Fruit fly (Drosophila melanogaster): Measurements from ENCODE around the gene snRNP-U1-70K.

Gene snRNP-U1-70K

dm6 chr2L:6921360-6922090, 50.0 kb downstream of the snRNP-U1-70K start (continued):
- no peak for TF ChIP-seq CG12155 (GFP tag; optimal IDR thresholded peaks at IDR 0.05)
- no peak for TF ChIP-seq CG14667 (GFP tag; IDR thresholded peaks at IDR 0.05)
- no peak for TF ChIP-seq Asciz (GFP tag; optimal IDR thresholded peaks at IDR 0.05)
- no peak for TF ChIP-seq Fer2 (tag; optimal IDR thresholded peaks at IDR 0.05)
- TF ChIP-seq D19B (GFP tag; optimal IDR thresholded peaks at IDR 0.05), result peak; percentile 51
- TF ChIP-seq HmgZ (tag; optimal IDR thresholded peaks at IDR 0.05), result no peak
- no peak for TF ChIP-seq dpn (GFP tag; optimal IDR thresholded peaks at IDR 0.05)
- no peak for TF ChIP-seq slp2 (GFP tag; optimal IDR thresholded peaks at IDR 0.05)
- TF ChIP-seq CG8290 (GFP tag; optimal IDR thresholded peaks at IDR 0.05), result no peak
- peak in 1 of 2 experiments; percentile 18 for TF ChIP-seq CG8290 (tag; optimal IDR thresholded peaks at IDR 0.05)
- no peak for TF ChIP-seq fu2 (GFP tag; optimal IDR thresholded peaks at IDR 0.05)
- TF ChIP-seq sna (GFP tag; IDR thresholded peaks at IDR 0.05; ENCODE audit: partially characterized antibody), result no peak
- no peak for TF ChIP-seq CG9876 (GFP tag; optimal IDR thresholded peaks at IDR 0.05)
- TF ChIP-seq CG7786 (GFP tag; optimal IDR thresholded peaks at IDR 0.05), result no peak
- TF ChIP-seq CG11696 (GFP tag; IDR thresholded peaks at IDR 0.05), result no peak
- TF ChIP-seq Pdp1 (GFP tag; optimal IDR thresholded peaks at IDR 0.05), result peak in 1 of 2 experiments; percentile 3
- no peak for TF ChIP-seq peb (GFP tag; IDR thresholded peaks at IDR 0.05)
- no peak for TF ChIP-seq en (GFP tag; optimal IDR thresholded peaks at IDR 0.05)
- no peak for TF ChIP-seq CG6654 (GFP tag; optimal IDR thresholded peaks at IDR 0.05)
- TF ChIP-seq kay (GFP tag; optimal IDR thresholded peaks at IDR 0.05), result peak; percentile 11
- TF ChIP-seq CG4707 (GFP tag; optimal IDR thresholded peaks at IDR 0.05), result no peak
- no peak for TF ChIP-seq TFAM (GFP tag; optimal IDR thresholded peaks at IDR 0.05)
- no peak for TF ChIP-seq CG9797 (GFP tag; optimal IDR thresholded peaks at IDR 0.05)
- no peak for TF ChIP-seq pb (GFP tag; optimal IDR thresholded peaks at IDR 0.05)
- no peak for TF ChIP-seq maf-S (GFP tag; optimal IDR thresholded peaks at IDR 0.05)
- no peak for TF ChIP-seq CG12299 (tag; optimal IDR thresholded peaks at IDR 0.05)
- no peak for TF ChIP-seq corto (GFP tag; optimal IDR thresholded peaks at IDR 0.05)
- no peak for TF ChIP-seq ATbp (GFP tag; optimal IDR thresholded peaks at IDR 0.05)
- TF ChIP-seq dmrt99B (tag; optimal IDR thresholded peaks at IDR 0.05), result no peak
- TF ChIP-seq CG13624 (GFP tag; optimal IDR thresholded peaks at IDR 0.05), result no peak
- peak; percentile 57 for TF ChIP-seq CG15479 (GFP tag; optimal IDR thresholded peaks at IDR 0.05)
- TF ChIP-seq CG14860 (GFP tag; IDR thresholded peaks at IDR 0.05; ENCODE audit: partially characterized antibody), result no peak
- peak; percentile 22 for TF ChIP-seq CG17186 (GFP tag; optimal IDR thresholded peaks at IDR 0.05)
- TF ChIP-seq gro (GFP tag; optimal IDR thresholded peaks at IDR 0.05), result peak; percentile 34
- TF ChIP-seq CG12942 (GFP tag; optimal IDR thresholded peaks at IDR 0.05), result no peak
- TF ChIP-seq CG9727 (GFP tag; optimal IDR thresholded peaks at IDR 0.05), result no peak
- peak; percentile 22 for TF ChIP-seq Dp (GFP tag; optimal IDR thresholded peaks at IDR 0.05)
- no peak for TF ChIP-seq Hr3 (GFP tag; optimal IDR thresholded peaks at IDR 0.05)
- no peak for TF ChIP-seq CG6791 (GFP tag; IDR thresholded peaks at IDR 0.05; ENCODE audit: partially characterized antibody)
- no peak for TF ChIP-seq CG43689 (GFP tag; IDR thresholded peaks at IDR 0.05)
- no peak for TF ChIP-seq CG4328 (GFP tag; optimal IDR thresholded peaks at IDR 0.05)
- TF ChIP-seq ranshi (GFP tag; IDR thresholded peaks at IDR 0.05), result no peak
- TF ChIP-seq lbe (GFP tag; optimal IDR thresholded peaks at IDR 0.05), result no peak
- no peak for TF ChIP-seq bcd (GFP tag; optimal IDR thresholded peaks at IDR 0.05)
- peak; percentile 71 for TF ChIP-seq phol (tag; optimal IDR thresholded peaks at IDR 0.05)
- TF ChIP-seq ara (GFP tag; IDR thresholded peaks at IDR 0.05), result no peak
- no peak for TF ChIP-seq odd (GFP tag; optimal IDR thresholded peaks at IDR 0.05)
- TF ChIP-seq ase (GFP tag; IDR thresholded peaks at IDR 0.05), result no peak
- TF ChIP-seq CG10565 (GFP tag; optimal IDR thresholded peaks at IDR 0.05), result no peak
- no peak for TF ChIP-seq CG10462 (GFP tag; optimal IDR thresholded peaks at IDR 0.05)
